Worm (Caenorhabditis elegans): Measurements from ENCODE around the gene C08B6.2.

- TF ChIP-seq nhr-237 (tag; optimal IDR thresholded peaks at IDR 0.05) (no peak), elt-3 (tag; optimal IDR thresholded peaks at IDR 0.05) (no peak), aly-2 (tag; optimal IDR thresholded peaks at IDR 0.05) (no peak)
These were observed 41.3 kb downstream of the C08B6.2 start for ce11 chrV:10146787-10147186.

Measured in whole organism, L2 larva.